Fruit fly (Drosophila melanogaster) whole organism, embryonic: Measurements from ENCODE around the gene GCC88.

Experiments
- BEAF-32 ChIP-seq: fragments of 200-800 bp; sonication (Bioruptor generic); optimal IDR thresholded peaks from 3 replicates; lab custom pipeline; 2017; ENCODE audit warnings: missing biosample characterization, missing genetic modification characterization, mild to moderate bottlenecking, moderate library complexity, missing genetic modification reagents
- CG11504 ChIP-seq: fragments of 200-800 bp; sonication (Bioruptor generic); optimal IDR thresholded peaks from 3 replicates; lab custom pipeline; 2019; ENCODE audit warnings: missing biosample characterization, mild to moderate bottlenecking, missing genetic modification characterization, moderate library complexity
- CG11560 ChIP-seq: fragments of 200-800 bp; sonication (Bioruptor generic); IDR thresholded peaks from 3 replicates; pipeline ENCODE4 v1.3.6; 2022; ENCODE audit warnings: missing biosample characterization, missing genetic modification characterization
- CG14441 ChIP-seq: fragments of 200-800 bp; sonication (Bioruptor generic); IDR thresholded peaks from 2 replicates; pipeline ENCODE4 v1.3.6; 2022; ENCODE audit warnings: missing biosample characterization, missing genetic modification characterization
- CG15514 ChIP-seq: fragments of 200-800 bp; sonication (Bioruptor generic); optimal IDR thresholded peaks from 3 replicates; lab custom pipeline; 2017; ENCODE audit warnings: missing biosample characterization, missing genetic modification characterization, mild to moderate bottlenecking, moderate library complexity, missing genetic modification reagents
- CG16815 ChIP-seq: fragments of 200-800 bp; sonication (Bioruptor generic); optimal IDR thresholded peaks from 3 replicates; lab custom pipeline; 2017; ENCODE audit warnings: missing biosample characterization, mild to moderate bottlenecking, missing genetic modification characterization
- CG17328 ChIP-seq: fragments of 200-800 bp; sonication (Bioruptor generic); IDR thresholded peaks from 2 replicates; pipeline ENCODE4 v1.3.6; 2022; ENCODE audit warnings: missing biosample characterization, missing genetic modification characterization
- CG18262 ChIP-seq: fragments of 200-800 bp; optimal IDR thresholded peaks from 3 replicates; lab custom pipeline; 2019; ENCODE audit warnings: missing biosample characterization, mild to moderate bottlenecking, missing genetic modification characterization, moderate library complexity
- CG31365 ChIP-seq: fragments of 200-800 bp; sonication (Bioruptor generic); optimal IDR thresholded peaks from 2 replicates; lab custom pipeline; 2018; ENCODE audit warnings: missing biosample characterization, mild to moderate bottlenecking, missing genetic modification characterization
- CG32532 ChIP-seq: fragments of 200-800 bp; sonication (Bioruptor generic); IDR thresholded peaks from 2 replicates; pipeline ENCODE4 v1.3.6; 2022; ENCODE audit warnings: missing biosample characterization, missing genetic modification characterization
- CG32767 ChIP-seq: fragments of 200-800 bp; sonication (Bioruptor generic); IDR thresholded peaks from 2 replicates; pipeline ENCODE4 v1.3.6; 2022; ENCODE audit warnings: missing biosample characterization, missing genetic modification characterization
- CG32772 ChIP-seq: fragments of 200-800 bp; sonication (Bioruptor generic); IDR thresholded peaks from 2 replicates; pipeline ENCODE4 v1.3.6; 2022; ENCODE audit warnings: missing biosample characterization, missing genetic modification characterization
- CG3281 ChIP-seq: fragments of 200-800 bp; sonication (Bioruptor generic); optimal IDR thresholded peaks from 3 replicates; lab custom pipeline; 2017; ENCODE audit warnings: missing biosample characterization, mild to moderate bottlenecking, missing genetic modification characterization
- CG3407 ChIP-seq: fragments of 200-800 bp; sonication (Bioruptor generic); optimal IDR thresholded peaks from 2 replicates; lab custom pipeline; 2018; ENCODE audit warnings: missing biosample characterization, mild to moderate bottlenecking, missing genetic modification characterization
- CG34422 ChIP-seq: fragments of 200-800 bp; sonication (Bioruptor generic); IDR thresholded peaks from 3 replicates; pipeline ENCODE4 v1.3.6; 2022; ENCODE audit warnings: missing biosample characterization, missing genetic modification characterization
- CG4360 ChIP-seq: fragments of 200-800 bp; sonication (Bioruptor generic); IDR thresholded peaks from 2 replicates; pipeline ENCODE4 v1.3.6; 2022; ENCODE audit warnings: missing biosample characterization, missing genetic modification characterization
- CG5245 ChIP-seq: fragments of 200-800 bp; sonication (Bioruptor generic); optimal IDR thresholded peaks from 3 replicates; lab custom pipeline; 2016; ENCODE audit warnings: missing biosample characterization, missing genetic modification characterization
- CG6175 ChIP-seq: fragments of 200-800 bp; sonication (Bioruptor generic); IDR thresholded peaks from 3 replicates; pipeline ENCODE4 v1.3.6; 2022; ENCODE audit warnings: missing biosample characterization, missing genetic modification characterization
- CG7271 ChIP-seq: fragments of 200-800 bp; sonication (Bioruptor generic); optimal IDR thresholded peaks from 2 replicates; lab custom pipeline; 2018; ENCODE audit warnings: missing biosample characterization, mild to moderate bottlenecking, missing genetic modification characterization, moderate library complexity
- CG7839 ChIP-seq: fragments of 200-800 bp; sonication (Bioruptor generic); optimal IDR thresholded peaks from 3 replicates; lab custom pipeline; 2018; ENCODE audit warnings: missing biosample characterization, mild to moderate bottlenecking, missing genetic modification characterization, moderate library complexity
- CG8478 ChIP-seq: fragments of >200 bp; optimal IDR thresholded peaks from 2 replicates; lab custom pipeline; 2018
- CG9876 ChIP-seq: fragments of 200-800 bp; sonication (Bioruptor generic); optimal IDR thresholded peaks from 2 replicates; lab custom pipeline; 2016; ENCODE audit warnings: missing biosample characterization, missing genetic modification characterization
- Chrac-16 ChIP-seq: fragments of 200-800 bp; sonication (Bioruptor generic); optimal IDR thresholded peaks from 3 replicates; lab custom pipeline; 2016; ENCODE audit warnings: missing biosample characterization, missing genetic modification characterization
- Dip2 ChIP-seq: fragments of 200-800 bp; sonication (Bioruptor generic); IDR thresholded peaks from 2 replicates; pipeline ENCODE4 v1.3.6; 2022; ENCODE audit warnings: missing biosample characterization, missing genetic modification characterization
- Elba2 ChIP-seq: fragments of 200-800 bp; sonication (Bioruptor generic); optimal IDR thresholded peaks from 3 replicates; lab custom pipeline; 2016; ENCODE audit warnings: missing biosample characterization, missing genetic modification characterization
- NfI ChIP-seq: fragments of 200-800 bp; sonication (Bioruptor generic); optimal IDR thresholded peaks from 3 replicates; lab custom pipeline; 2018; ENCODE audit warnings: missing biosample characterization, mild to moderate bottlenecking, missing genetic modification characterization, moderate library complexity
- Opbp ChIP-seq: fragments of 200-800 bp; sonication (Bioruptor generic); IDR thresholded peaks from 3 replicates; pipeline ENCODE4 v1.3.6; 2022; ENCODE audit warnings: missing biosample characterization, missing genetic modification characterization; ENCODE audit not compliant: partially characterized antibody
- Rfx ChIP-seq: fragments of 200-800 bp; sonication (Bioruptor generic); IDR thresholded peaks from 2 replicates; pipeline ENCODE4 v1.3.6; 2022; ENCODE audit warnings: missing biosample characterization, missing genetic modification characterization
- Vsx1 ChIP-seq: fragments of 200-800 bp; sonication (Bioruptor generic); optimal IDR thresholded peaks from 2 replicates; lab custom pipeline; 2017; ENCODE audit warnings: missing biosample characterization, mild to moderate bottlenecking, missing genetic modification characterization, missing genetic modification reagents
- bigmax ChIP-seq: fragments of 200-800 bp; sonication (Bioruptor generic); optimal IDR thresholded peaks from 2 replicates; lab custom pipeline; 2018; ENCODE audit warnings: missing biosample characterization, mild to moderate bottlenecking, missing genetic modification characterization
- cad ChIP-seq: fragments of >200 bp; optimal IDR thresholded peaks from 2 replicates; lab custom pipeline; 2017; ENCODE audit warnings: missing biosample characterization, missing genetic modification characterization
- chn ChIP-seq: fragments of 200-800 bp; sonication (Bioruptor generic); optimal IDR thresholded peaks from 2 replicates; lab custom pipeline; 2016; ENCODE audit warnings: missing biosample characterization, missing genetic modification characterization
- crc ChIP-seq: fragments of 200-800 bp; sonication (Bioruptor generic); optimal IDR thresholded peaks from 2 replicates; lab custom pipeline; 2016; ENCODE audit warnings: missing biosample characterization, missing genetic modification characterization
- cwo ChIP-seq: fragments of 200-800 bp; sonication (Bioruptor generic); optimal IDR thresholded peaks from 3 replicates; lab custom pipeline; 2017; ENCODE audit warnings: missing biosample characterization, missing genetic modification characterization, mild to moderate bottlenecking, moderate library complexity, missing genetic modification reagents
- disco-r ChIP-seq: fragments of 200-800 bp; sonication (Bioruptor generic); optimal IDR thresholded peaks from 2 replicates; lab custom pipeline; 2016; ENCODE audit warnings: missing biosample characterization, missing genetic modification characterization
- h ChIP-seq: fragments of >200 bp; optimal IDR thresholded peaks from 2 replicates; lab custom pipeline; 2017
- jigr1 ChIP-seq: fragments of 200-800 bp; sonication (Bioruptor generic); IDR thresholded peaks from 3 replicates; pipeline ENCODE4 v1.3.6; 2022; ENCODE audit warnings: missing biosample characterization, missing genetic modification characterization
- luna ChIP-seq: fragments of 200-800 bp; sonication (Bioruptor generic); optimal IDR thresholded peaks from 2 replicates; lab custom pipeline; 2016; ENCODE audit warnings: missing biosample characterization, missing genetic modification characterization
- pita ChIP-seq: fragments of 200-800 bp; sonication (Bioruptor generic); optimal IDR thresholded peaks from 2 replicates; lab custom pipeline; 2017; ENCODE audit warnings: missing biosample characterization, mild to moderate bottlenecking, missing genetic modification characterization
- pnt ChIP-seq: fragments of 200-800 bp; sonication (Bioruptor generic); optimal IDR thresholded peaks from 3 replicates; lab custom pipeline; 2016; ENCODE audit warnings: missing biosample characterization, missing genetic modification characterization
- prd ChIP-seq, 3 experiments: fragments of >200 bp in 2 of 3; fragments of 200-800 bp in 1 of 3; sonication (Bioruptor generic) in 1 of 3; optimal IDR thresholded peaks in 2 of 3; IDR thresholded peaks in 1 of 3; 2 replicates in 2 of 3; 3 replicates in 1 of 3; pipeline versions ENCODE4 v1.3.6 to Lab custom; 2017 to 2022; ENCODE audit warnings: missing biosample characterization in 1 of 3, missing genetic modification characterization in 1 of 3
- run ChIP-seq: fragments of 200-800 bp; sonication (Bioruptor generic); optimal IDR thresholded peaks from 3 replicates; lab custom pipeline; 2018; ENCODE audit warnings: missing biosample characterization, mild to moderate bottlenecking, missing genetic modification characterization
- sima ChIP-seq: fragments of 200-800 bp; sonication (Bioruptor generic); optimal IDR thresholded peaks from 2 replicates; lab custom pipeline; 2016; ENCODE audit warnings: missing biosample characterization, missing genetic modification characterization
- unpg ChIP-seq: fragments of 200-800 bp; sonication (Bioruptor generic); optimal IDR thresholded peaks from 3 replicates; lab custom pipeline; 2018; ENCODE audit warnings: missing biosample characterization, mild to moderate bottlenecking, missing genetic modification characterization, moderate library complexity
- usp ChIP-seq: fragments of >200 bp; optimal IDR thresholded peaks from 2 replicates; lab custom pipeline; 2017; ENCODE audit warnings: missing biosample characterization, missing genetic modification characterization
- vnd ChIP-seq: fragments of 200-800 bp; sonication (Bioruptor generic); IDR thresholded peaks from 3 replicates; pipeline ENCODE4 v1.3.6; 2022; ENCODE audit warnings: missing biosample characterization, missing genetic modification characterization; ENCODE audit not compliant: partially characterized antibody
- wor ChIP-seq: fragments of 200-800 bp; sonication (Bioruptor generic); IDR thresholded peaks from 2 replicates; pipeline ENCODE4 v1.3.6; 2022; ENCODE audit warnings: missing biosample characterization, missing genetic modification characterization
- zfh1 ChIP-seq: fragments of 200-800 bp; sonication (Bioruptor generic); IDR thresholded peaks from 3 replicates; pipeline ENCODE4 v1.3.6; 2022; ENCODE audit warnings: missing biosample characterization, missing genetic modification characterization

Gene GCC88

dm6 chr3R:11231705-11232261, 1.4 kb upstream of the GCC88 start, which contains the start of the genes CG17187 and Dph3 (continued):
- TF ChIP-seq CG17328 (GFP tag; lab: Robert Waterston, UW), result no peak

- no peak for TF ChIP-seq bigmax
- TF ChIP-seq CG15514, result no peak
- TF ChIP-seq wor (GFP tag; lab: Robert Waterston, UW), result no peak
- TF ChIP-seq run (tag; lab: Kevin White, UChicago), result no peak
- TF ChIP-seq pita (GFP tag; lab: Kevin White, UChicago), result no peak
- TF ChIP-seq CG31365 (tag; lab: Kevin White, UChicago), result no peak
- no peak for TF ChIP-seq prd (optimal IDR thresholded peaks at IDR 0.05; lab: Kevin White, UChicago)
- TF ChIP-seq prd (GFP tag; IDR thresholded peaks at IDR 0.05; lab: Robert Waterston, UW), result 0 out of 3 replicates have a peak, but pooled peaks have one; percentile 30
- no peak for TF ChIP-seq CG18262 (tag; lab: Kevin White, UChicago)
- TF ChIP-seq CG3281 (GFP tag; lab: Kevin White, UChicago), result no peak
- TF ChIP-seq CG8478 (lab: Kevin White, UChicago), result peak; percentile 68
- TF ChIP-seq CG34422 (GFP tag; lab: Robert Waterston, UW), result peak; percentile 16; the same call in 1 of the 3 replicates
- TF ChIP-seq sima (GFP tag; lab: Kevin White, UChicago), result no peak
- TF ChIP-seq CG5245 (GFP tag; lab: Kevin White, UChicago), result no peak
- TF ChIP-seq h, result peak; percentile 16
- no peak for TF ChIP-seq luna (GFP tag; lab: Kevin White, UChicago)
- TF ChIP-seq CG11560, result 0 out of 3 replicates have a peak, but pooled peaks have one; percentile 38
- no peak for TF ChIP-seq NfI (GFP tag; lab: Kevin White, UChicago)
- no peak for TF ChIP-seq BEAF-32
- no peak for TF ChIP-seq CG4360 (GFP tag; lab: Robert Waterston, UW)
- no peak for TF ChIP-seq usp (GFP tag; lab: Kevin White, UChicago)
These were observed 637 bp upstream of the GCC88 start for dm6 chr3R:11231037-11231436.

DNA sequence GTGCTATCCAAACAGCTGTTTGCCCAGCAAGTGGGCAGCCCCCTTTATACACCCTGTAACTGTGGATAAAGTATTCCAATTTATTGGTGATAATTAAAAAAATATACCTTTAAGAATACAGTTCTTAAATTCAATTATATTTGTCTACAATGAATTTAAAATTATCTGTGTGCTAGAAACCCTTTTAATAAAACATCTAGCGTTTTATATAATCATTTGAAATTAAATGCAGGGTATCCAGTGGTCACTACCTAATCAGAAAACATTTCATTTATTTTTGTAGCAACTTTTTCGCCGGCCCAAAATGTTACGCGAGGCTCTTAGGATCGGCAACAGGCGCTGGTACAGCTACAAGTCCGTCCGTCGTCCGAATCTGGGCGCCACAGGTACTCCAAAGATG, 3.9 kb downstream of the GCC88 start, which contains the start of gene CG17726:
Gene CG17726 (plus strand): TSS at position 267 of the 400 bp plus-strand sequence.
- TF ChIP-seq unpg, result peak; percentile 99
- TF ChIP-seq crc (GFP tag; lab: Kevin White, UChicago), result peak; percentile 77
- no peak for TF ChIP-seq prd (optimal IDR thresholded peaks at IDR 0.05; lab: Kevin White, UChicago)
- TF ChIP-seq prd (GFP tag; IDR thresholded peaks at IDR 0.05; lab: Robert Waterston, UW), result peak; percentile 99
- TF ChIP-seq cwo (GFP tag; lab: Kevin White, UChicago), result peak; percentile 89
- TF ChIP-seq vnd (GFP tag; lab: Robert Waterston, UW), result no peak
- peak; percentile 98 for TF ChIP-seq CG32532 (GFP tag; lab: Robert Waterston, UW)
- TF ChIP-seq CG7839 (tag; lab: Kevin White, UChicago), result peak; percentile 99
- TF ChIP-seq CG11504 (tag; lab: Kevin White, UChicago), result peak; percentile 95
- TF ChIP-seq CG9876 (GFP tag; lab: Kevin White, UChicago), result peak; percentile 52
- peak; percentile 98 for TF ChIP-seq Rfx (GFP tag; lab: Robert Waterston, UW)
- peak; percentile 88 for TF ChIP-seq Elba2 (GFP tag; lab: Kevin White, UChicago)
- TF ChIP-seq chn (GFP tag; lab: Kevin White, UChicago), result peak; percentile 94
- peak; percentile 98 for TF ChIP-seq CG32772 (GFP tag; lab: Robert Waterston, UW)
- peak; percentile 69 for TF ChIP-seq Dip2
- TF ChIP-seq pnt, result peak; percentile 86
- TF ChIP-seq CG16815 (GFP tag; lab: Kevin White, UChicago), result peak; percentile 94
- no peak for TF ChIP-seq Vsx1 (GFP tag; lab: Kevin White, UChicago)
- TF ChIP-seq Chrac-16 (GFP tag; lab: Kevin White, UChicago), result peak; percentile 98
- TF ChIP-seq CG7271 (tag; lab: Kevin White, UChicago), result peak; percentile 93
- TF ChIP-seq disco-r (GFP tag; lab: Kevin White, UChicago), result peak; percentile 85
- peak; percentile 98 for TF ChIP-seq CG32767 (GFP tag; lab: Robert Waterston, UW)
- TF ChIP-seq zfh1 (GFP tag; lab: Robert Waterston, UW), result peak; percentile 98
- TF ChIP-seq sima (GFP tag; lab: Kevin White, UChicago), result peak; percentile 66
- TF ChIP-seq CG3407 (GFP tag; lab: Kevin White, UChicago), result peak; percentile 94
- no peak for TF ChIP-seq cad (GFP tag; lab: Kevin White, UChicago)
- peak; percentile 87 for TF ChIP-seq CG6175 (GFP tag; lab: Robert Waterston, UW)
- peak; percentile 88 for TF ChIP-seq jigr1 (GFP tag; lab: Robert Waterston, UW)
- TF ChIP-seq CG14441 (GFP tag; lab: Robert Waterston, UW), result peak; percentile 97
- TF ChIP-seq Opbp, result no peak
